Worm (Caenorhabditis elegans) whole organism, midembryonic: ENCODE measurements around the gene trul-1.

Source experiments
- ref-1 ChIP-seq: fragments of 200-800 bp; sonication (Bioruptor generic); conservative IDR thresholded peaks from 2 replicates; pipeline ENCODE4 v1.3.6; 2022; ENCODE audit warnings: missing genetic modification reagents, missing genetic modification characterization, missing compliant biosample characterization
- ztf-29 ChIP-seq: fragments of 200-800 bp; sonication (Bioruptor generic); IDR thresholded peaks from 2 replicates; pipeline ENCODE4 v1.3.6; 2022; ENCODE audit warnings: missing genetic modification reagents, missing genetic modification characterization, missing compliant biosample characterization

DNA sequence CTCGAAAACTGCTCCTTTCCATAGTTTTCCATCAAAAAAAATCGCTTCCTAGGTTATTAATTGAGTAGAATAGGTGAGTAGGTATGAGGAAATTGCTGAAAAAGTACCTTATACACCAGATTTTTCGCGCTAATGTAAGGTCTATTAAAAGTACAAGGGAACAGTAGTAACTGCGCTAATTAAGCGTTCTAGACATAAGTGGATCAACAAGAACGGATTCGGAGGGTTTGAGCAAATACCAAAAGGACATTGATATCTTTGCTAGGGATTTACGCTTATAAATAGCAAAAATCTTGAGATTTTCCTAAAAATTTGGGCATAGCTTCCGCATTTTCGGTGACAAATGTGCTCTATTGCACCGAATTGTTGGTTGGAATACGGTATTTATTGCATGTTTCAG is 8.5 kb downstream of the trul-1 start, which contains the start of gene B0432.7:
- TF ChIP-seq ztf-29 (no peak), ref-1 (GFP tag; lab: Robert Waterston, UW) (no peak)
